Worm (Caenorhabditis elegans): Measurements from ENCODE around the gene dnj-23.
A peak's percentile ranks its signal among the peaks of the same experiment; 100 is the strongest.

The dnj-23 gene

ce11 chrII:9120329-9120728 is 11.9 kb upstream of the dnj-23 start:
- TF ChIP-seq tbx-37 (GFP tag; conservative IDR thresholded peaks at IDR 0.05) (no peak), B0310.2 (tag; optimal IDR thresholded peaks at IDR 0.05) (no peak), tra-4 (tag; optimal IDR thresholded peaks at IDR 0.05) (no peak), pes-1 (GFP tag; IDR thresholded peaks at IDR 0.05) (no peak), aly-1 (tag; optimal IDR thresholded peaks at IDR 0.05) (no peak), ceh-36 (tag; optimal IDR thresholded peaks at IDR 0.05) (no peak), hmg-4 (GFP tag; optimal IDR thresholded peaks at IDR 0.05) (no peak), ceh-13 (GFP tag; optimal IDR thresholded peaks at IDR 0.05) (no peak), tbx-11 (GFP tag; IDR thresholded peaks at IDR 0.05) (no peak), flt-1 (GFP tag; IDR thresholded peaks at IDR 0.05) (no peak), ets-7 (tag; optimal IDR thresholded peaks at IDR 0.05) (no peak), hnd-1 (tag; optimal IDR thresholded peaks at IDR 0.05) (no peak), hmbx-1 (tag; optimal IDR thresholded peaks at IDR 0.05) (no peak), scrt-1 (GFP tag; IDR thresholded peaks at IDR 0.05) (no peak), sea-1 (GFP tag; conservative IDR thresholded peaks at IDR 0.05) (no peak), F13C5.2 (tag; optimal IDR thresholded peaks at IDR 0.05) (no peak)

- TF ChIP-seq tbx-37 (GFP tag; conservative IDR thresholded peaks at IDR 0.05) (no peak), hmbx-1 (tag; optimal IDR thresholded peaks at IDR 0.05) (no peak), ceh-36 (tag; optimal IDR thresholded peaks at IDR 0.05) (no peak), aly-1 (tag; optimal IDR thresholded peaks at IDR 0.05) (no peak), tbx-11 (GFP tag; IDR thresholded peaks at IDR 0.05) (no peak), hnd-1 (tag; optimal IDR thresholded peaks at IDR 0.05) (no peak), hmg-4 (GFP tag; optimal IDR thresholded peaks at IDR 0.05) (no peak), ama-1 (optimal IDR thresholded peaks at IDR 0.05) (no peak), ceh-13 (GFP tag; optimal IDR thresholded peaks at IDR 0.05) (no peak), flt-1 (GFP tag; IDR thresholded peaks at IDR 0.05) (no peak), tra-4 (tag; optimal IDR thresholded peaks at IDR 0.05) (no peak), B0310.2 (tag; optimal IDR thresholded peaks at IDR 0.05) (no peak), F13C5.2 (tag; optimal IDR thresholded peaks at IDR 0.05) (no peak), sea-1 (GFP tag; conservative IDR thresholded peaks at IDR 0.05) (no peak), pes-1 (GFP tag; IDR thresholded peaks at IDR 0.05) (no peak), scrt-1 (GFP tag; IDR thresholded peaks at IDR 0.05) (no peak)
Measured at ce11 chrII:9117789-9118242, 9.4 kb upstream of the dnj-23 start.

ce11 chrII:9116404-9116803 is 8.0 kb upstream of the dnj-23 start:
- no peak for TF ChIP-seq hnd-1 (tag; optimal IDR thresholded peaks at IDR 0.05)
- TF ChIP-seq tra-4 (tag; optimal IDR thresholded peaks at IDR 0.05), result no peak
- no peak for TF ChIP-seq tbx-11 (GFP tag; IDR thresholded peaks at IDR 0.05)
- TF ChIP-seq flt-1 (GFP tag; IDR thresholded peaks at IDR 0.05), result no peak
- no peak for TF ChIP-seq pes-1 (GFP tag; IDR thresholded peaks at IDR 0.05)
- no peak for TF ChIP-seq tbx-37 (GFP tag; conservative IDR thresholded peaks at IDR 0.05)
- no peak for TF ChIP-seq hmg-4 (GFP tag; optimal IDR thresholded peaks at IDR 0.05)
- TF ChIP-seq ceh-13 (GFP tag; optimal IDR thresholded peaks at IDR 0.05), result no peak
- no peak for TF ChIP-seq ama-1 (optimal IDR thresholded peaks at IDR 0.05)
- no peak for TF ChIP-seq sea-1 (GFP tag; conservative IDR thresholded peaks at IDR 0.05)
- no peak for TF ChIP-seq ets-7 (tag; optimal IDR thresholded peaks at IDR 0.05)
- TF ChIP-seq hmbx-1 (tag; optimal IDR thresholded peaks at IDR 0.05), result no peak
- TF ChIP-seq scrt-1 (GFP tag; IDR thresholded peaks at IDR 0.05), result no peak
- no peak for TF ChIP-seq ceh-36 (tag; optimal IDR thresholded peaks at IDR 0.05)
- no peak for TF ChIP-seq F13C5.2 (tag; optimal IDR thresholded peaks at IDR 0.05)
- TF ChIP-seq aly-1 (tag; optimal IDR thresholded peaks at IDR 0.05), result no peak
- no peak for TF ChIP-seq B0310.2 (tag; optimal IDR thresholded peaks at IDR 0.05)

- TF ChIP-seq ceh-13 (GFP tag; optimal IDR thresholded peaks at IDR 0.05) (no peak), tbx-11 (GFP tag; IDR thresholded peaks at IDR 0.05) (no peak), ets-7 (tag; optimal IDR thresholded peaks at IDR 0.05) (no peak), scrt-1 (GFP tag; IDR thresholded peaks at IDR 0.05) (no peak), tbx-37 (GFP tag; conservative IDR thresholded peaks at IDR 0.05) (no peak), pes-1 (GFP tag; IDR thresholded peaks at IDR 0.05) (no peak), hmg-4 (GFP tag; optimal IDR thresholded peaks at IDR 0.05) (no peak), sea-1 (GFP tag; conservative IDR thresholded peaks at IDR 0.05) (no peak), flt-1 (GFP tag; IDR thresholded peaks at IDR 0.05) (no peak), F13C5.2 (tag; optimal IDR thresholded peaks at IDR 0.05) (no peak), aly-1 (tag; optimal IDR thresholded peaks at IDR 0.05) (no peak), hmbx-1 (tag; optimal IDR thresholded peaks at IDR 0.05) (no peak), hnd-1 (tag; optimal IDR thresholded peaks at IDR 0.05) (no peak)
Measured at ce11 chrII:9115644-9116043, 7.2 kb upstream of the dnj-23 start.

- TF ChIP-seq sea-1 (GFP tag; conservative IDR thresholded peaks at IDR 0.05), result no peak
- TF ChIP-seq tra-4 (tag; optimal IDR thresholded peaks at IDR 0.05), result no peak
Measured at ce11 chrII:9114972-9115371, 6.6 kb upstream of the dnj-23 start.

- no peak for TF ChIP-seq hmbx-1 (tag; optimal IDR thresholded peaks at IDR 0.05)
- no peak for TF ChIP-seq tbx-11 (GFP tag; IDR thresholded peaks at IDR 0.05)
- TF ChIP-seq hnd-1 (tag; optimal IDR thresholded peaks at IDR 0.05), result no peak
- no peak for TF ChIP-seq ceh-13 (GFP tag; optimal IDR thresholded peaks at IDR 0.05)
- TF ChIP-seq hmg-4 (GFP tag; optimal IDR thresholded peaks at IDR 0.05), result no peak
- no peak for TF ChIP-seq B0310.2 (tag; optimal IDR thresholded peaks at IDR 0.05)
- no peak for TF ChIP-seq ceh-36 (tag; optimal IDR thresholded peaks at IDR 0.05)
- no peak for TF ChIP-seq sea-1 (GFP tag; conservative IDR thresholded peaks at IDR 0.05)
- no peak for TF ChIP-seq ama-1 (optimal IDR thresholded peaks at IDR 0.05)
- no peak for TF ChIP-seq flt-1 (GFP tag; IDR thresholded peaks at IDR 0.05)
- no peak for TF ChIP-seq pes-1 (GFP tag; IDR thresholded peaks at IDR 0.05)
- no peak for TF ChIP-seq aly-1 (tag; optimal IDR thresholded peaks at IDR 0.05)
- no peak for TF ChIP-seq F13C5.2 (tag; optimal IDR thresholded peaks at IDR 0.05)
- TF ChIP-seq tbx-37 (GFP tag; conservative IDR thresholded peaks at IDR 0.05), result no peak
- TF ChIP-seq scrt-1 (GFP tag; IDR thresholded peaks at IDR 0.05), result no peak
- no peak for TF ChIP-seq tra-4 (tag; optimal IDR thresholded peaks at IDR 0.05)
- TF ChIP-seq ets-7 (tag; optimal IDR thresholded peaks at IDR 0.05), result no peak
Measured at ce11 chrII:9113759-9114158, 5.4 kb upstream of the dnj-23 start.

ce11 chrII:9112851-9113250 is 4.5 kb upstream of the dnj-23 start, which contains the start of gene jun-1:
Gene jun-1, plus strand, starts transcription at chrII:9113157.
- TF ChIP-seq hmg-4 (GFP tag; optimal IDR thresholded peaks at IDR 0.05) (peak; percentile 26), tra-4 (tag; optimal IDR thresholded peaks at IDR 0.05) (no peak), scrt-1 (GFP tag; IDR thresholded peaks at IDR 0.05) (0 out of 2 replicates have a peak, but pooled peaks have one; percentile 6)
